Fruit fly (Drosophila melanogaster) whole organism, embryonic: Measurements from ENCODE around the gene mRpL10.
A peak's percentile ranks its signal among the peaks of the same experiment; 100 is the strongest.

Experiments
- Atf-2 ChIP-seq: fragments of 200-800 bp; sonication (Bioruptor generic); optimal IDR thresholded peaks from 2 replicates; lab custom pipeline; 2016; ENCODE audit warnings: missing biosample characterization, missing genetic modification characterization
- B-H1 ChIP-seq: fragments of 200-800 bp; sonication (Bioruptor generic); IDR thresholded peaks from 3 replicates; pipeline ENCODE4 v1.3.6; 2022; ENCODE audit warnings: missing biosample characterization, missing genetic modification characterization
- CG10959 ChIP-seq: fragments of 200-800 bp; sonication (Bioruptor generic); IDR thresholded peaks from 2 replicates; pipeline ENCODE4 v1.3.6; 2022; ENCODE audit warnings: missing biosample characterization, missing genetic modification characterization
- CG11398 ChIP-seq: fragments of 200-800 bp; sonication (Bioruptor generic); optimal IDR thresholded peaks from 2 replicates; lab custom pipeline; 2016; ENCODE audit warnings: missing biosample characterization, missing genetic modification characterization
- CG12391 ChIP-seq: fragments of 200-800 bp; sonication (Bioruptor generic); optimal IDR thresholded peaks from 3 replicates; lab custom pipeline; 2018; ENCODE audit warnings: missing biosample characterization, mild to moderate bottlenecking, missing genetic modification characterization, moderate library complexity
- CG16813 ChIP-seq: fragments of 200-800 bp; sonication (Bioruptor generic); IDR thresholded peaks from 3 replicates; pipeline ENCODE4 v1.3.6; 2022; ENCODE audit warnings: missing biosample characterization, missing genetic modification characterization; ENCODE audit not compliant: partially characterized antibody
- CG16815 ChIP-seq: fragments of 200-800 bp; sonication (Bioruptor generic); optimal IDR thresholded peaks from 3 replicates; lab custom pipeline; 2017; ENCODE audit warnings: missing biosample characterization, mild to moderate bottlenecking, missing genetic modification characterization
- CG1792 ChIP-seq: fragments of 200-800 bp; sonication (Bioruptor generic); optimal IDR thresholded peaks from 2 replicates; lab custom pipeline; 2016; ENCODE audit warnings: missing biosample characterization, missing genetic modification characterization
- CG2202 ChIP-seq: fragments of 200-800 bp; sonication (Bioruptor generic); optimal IDR thresholded peaks from 2 replicates; lab custom pipeline; 2018; ENCODE audit warnings: missing biosample characterization, mild to moderate bottlenecking, missing genetic modification characterization
- CG3163 ChIP-seq: fragments of 200-800 bp; sonication (Bioruptor generic); optimal IDR thresholded peaks from 3 replicates; lab custom pipeline; 2016; ENCODE audit warnings: missing biosample characterization, missing genetic modification characterization
- CG33213 ChIP-seq: fragments of 200-800 bp; sonication (Bioruptor generic); optimal IDR thresholded peaks from 3 replicates; lab custom pipeline; 2016; ENCODE audit warnings: missing biosample characterization, missing genetic modification characterization
- CG3726 ChIP-seq: fragments of 200-800 bp; sonication (Bioruptor generic); IDR thresholded peaks from 3 replicates; pipeline ENCODE4, ENCODE4 v1.3.6; 2022; ENCODE audit warnings: missing biosample characterization, missing genetic modification characterization
- CG4404 ChIP-seq: fragments of 200-800 bp; sonication (Bioruptor generic); IDR thresholded peaks from 2 replicates; pipeline ENCODE4 v1.3.6; 2022; ENCODE audit warnings: missing biosample characterization, missing genetic modification characterization
- CG6854 ChIP-seq: fragments of 200-800 bp; sonication (Bioruptor generic); optimal IDR thresholded peaks from 3 replicates; lab custom pipeline; 2017; ENCODE audit warnings: missing biosample characterization, mild to moderate bottlenecking, missing genetic modification characterization
- CG7963 ChIP-seq: fragments of 200-800 bp; sonication (Bioruptor generic); IDR thresholded peaks from 3 replicates; pipeline ENCODE4 v1.3.6; 2022; ENCODE audit warnings: missing biosample characterization, missing genetic modification characterization; ENCODE audit not compliant: partially characterized antibody
- CG9437 ChIP-seq: fragments of 200-800 bp; sonication (Bioruptor generic); optimal IDR thresholded peaks from 2 replicates; lab custom pipeline; 2018; ENCODE audit warnings: missing biosample characterization, mild to moderate bottlenecking, missing genetic modification characterization
- CG9932 ChIP-seq: fragments of 200-800 bp; sonication (Bioruptor generic); IDR thresholded peaks from 2 replicates; pipeline ENCODE4 v1.3.6; 2022; ENCODE audit warnings: missing biosample characterization, missing genetic modification characterization
- CkIIα-i1 ChIP-seq: fragments of 200-800 bp; sonication (Bioruptor generic); IDR thresholded peaks from 2 replicates; pipeline ENCODE4 v1.3.6; 2022; ENCODE audit warnings: missing biosample characterization, missing genetic modification characterization
- CoRest ChIP-seq: fragments of 200-800 bp; sonication (Bioruptor generic); optimal IDR thresholded peaks from 3 replicates; lab custom pipeline; 2018; ENCODE audit warnings: missing biosample characterization, mild to moderate bottlenecking, missing genetic modification characterization, moderate library complexity
- CrebB ChIP-seq: fragments of 200-800 bp; sonication (Bioruptor generic); optimal IDR thresholded peaks from 3 replicates; lab custom pipeline; 2018; ENCODE audit warnings: missing biosample characterization, mild to moderate bottlenecking, missing genetic modification characterization
- Dip2 ChIP-seq: fragments of 200-800 bp; sonication (Bioruptor generic); IDR thresholded peaks from 2 replicates; pipeline ENCODE4 v1.3.6; 2022; ENCODE audit warnings: missing biosample characterization, missing genetic modification characterization
- Elba2 ChIP-seq: fragments of 200-800 bp; sonication (Bioruptor generic); optimal IDR thresholded peaks from 3 replicates; lab custom pipeline; 2016; ENCODE audit warnings: missing biosample characterization, missing genetic modification characterization
- HLH54F ChIP-seq: fragments of 200-800 bp; sonication (Bioruptor generic); optimal IDR thresholded peaks from 3 replicates; lab custom pipeline; 2016; ENCODE audit warnings: missing biosample characterization, missing genetic modification characterization
- HmgD ChIP-seq: fragments of 200-800 bp; sonication (Bioruptor generic); optimal IDR thresholded peaks from 3 replicates; lab custom pipeline; 2016; ENCODE audit warnings: missing biosample characterization, missing genetic modification characterization
- Nf-YC ChIP-seq: fragments of 200-800 bp; optimal IDR thresholded peaks from 3 replicates; lab custom pipeline; 2019; ENCODE audit warnings: missing biosample characterization, mild to moderate bottlenecking, missing genetic modification characterization, moderate library complexity
- Sin3A ChIP-seq: fragments of >200 bp; optimal IDR thresholded peaks from 2 replicates; lab custom pipeline; 2018
- Stat92E ChIP-seq, 3 experiments: fragments of >200 bp in 2 of 3; fragments of 200-800 bp in 1 of 3; sonication (Bioruptor generic) in 1 of 3; optimal IDR thresholded peaks; 2 replicates each; lab custom pipeline; 2017 to 2019; ENCODE audit warnings: missing biosample characterization in 3 of 3, missing genetic modification characterization in 3 of 3, mild to moderate bottlenecking in 1 of 3, moderate library complexity in 1 of 3
- ab ChIP-seq: fragments of 200-800 bp; sonication (Bioruptor generic); optimal IDR thresholded peaks from 2 replicates; lab custom pipeline; 2016; ENCODE audit warnings: missing biosample characterization, missing genetic modification characterization
- ato ChIP-seq: fragments of 200-800 bp; sonication (Bioruptor generic); IDR thresholded peaks from 2 replicates; pipeline ENCODE4 v1.3.6; 2022; ENCODE audit warnings: missing biosample characterization, missing genetic modification characterization; ENCODE audit not compliant: partially characterized antibody
- chif ChIP-seq, 2 experiments: fragments of 200-800 bp; sonication (Bioruptor generic); optimal IDR thresholded peaks; 3 replicates each; lab custom pipeline; 2016; ENCODE audit warnings: missing biosample characterization in 2 of 2, missing genetic modification characterization in 2 of 2
- ci ChIP-seq: fragments of 200-800 bp; sonication (Bioruptor generic); IDR thresholded peaks from 3 replicates; pipeline ENCODE4 v1.3.6; 2022; ENCODE audit warnings: missing biosample characterization, missing genetic modification characterization
- da ChIP-seq: fragments of 200-800 bp; sonication (Bioruptor generic); optimal IDR thresholded peaks from 2 replicates; lab custom pipeline; 2016; ENCODE audit warnings: missing biosample characterization, missing genetic modification characterization
- en ChIP-seq: fragments of 200-800 bp; sonication (Bioruptor generic); optimal IDR thresholded peaks from 2 replicates; lab custom pipeline; 2016; ENCODE audit warnings: missing biosample characterization, missing genetic modification characterization
- eve ChIP-seq, 2 experiments: fragments of >200 bp; optimal IDR thresholded peaks; 2 replicates each; lab custom pipeline; 2017; ENCODE audit warnings: missing biosample characterization in 2 of 2, missing genetic modification characterization in 2 of 2
- fd96Cb ChIP-seq: fragments of 200-800 bp; sonication (Bioruptor generic); optimal IDR thresholded peaks from 2 replicates; lab custom pipeline; 2018; ENCODE audit warnings: missing biosample characterization, mild to moderate bottlenecking, missing genetic modification characterization, moderate library complexity
- fru ChIP-seq: fragments of >200 bp; optimal IDR thresholded peaks from 2 replicates; lab custom pipeline; 2017
- gce ChIP-seq: fragments of 200-800 bp; sonication (Bioruptor generic); IDR thresholded peaks from 3 replicates; pipeline ENCODE4 v1.3.6; 2022; ENCODE audit warnings: missing biosample characterization, missing genetic modification characterization
- gfzf ChIP-seq: fragments of 200-800 bp; sonication (Bioruptor generic); optimal IDR thresholded peaks from 2 replicates; lab custom pipeline; 2016; ENCODE audit warnings: missing biosample characterization, mild to moderate bottlenecking, missing genetic modification characterization, moderate library complexity
- maf-S ChIP-seq: fragments of 200-800 bp; sonication (Bioruptor generic); optimal IDR thresholded peaks from 2 replicates; lab custom pipeline; 2016; ENCODE audit warnings: missing biosample characterization, missing genetic modification characterization
- row ChIP-seq: fragments of 200-800 bp; sonication (Bioruptor generic); IDR thresholded peaks from 3 replicates; pipeline ENCODE4 v1.3.6; 2022; ENCODE audit warnings: missing biosample characterization, missing genetic modification characterization
- seq ChIP-seq: fragments of 200-800 bp; sonication (Bioruptor generic); IDR thresholded peaks from 2 replicates; pipeline ENCODE4 v1.3.6; 2022; ENCODE audit warnings: missing biosample characterization, missing genetic modification characterization
- sna ChIP-seq: fragments of 200-800 bp; sonication (Bioruptor generic); IDR thresholded peaks from 2 replicates; pipeline ENCODE4 v1.3.6; 2022; ENCODE audit warnings: missing biosample characterization, missing genetic modification characterization; ENCODE audit not compliant: partially characterized antibody
- sr ChIP-seq: fragments of 200-800 bp; sonication (Bioruptor generic); IDR thresholded peaks from 3 replicates; pipeline ENCODE4 v1.3.6; 2022; ENCODE audit warnings: missing biosample characterization, missing genetic modification characterization
- sug ChIP-seq: fragments of 200-800 bp; optimal IDR thresholded peaks from 2 replicates; lab custom pipeline; 2019; ENCODE audit warnings: missing biosample characterization, mild to moderate bottlenecking, missing genetic modification characterization, moderate library complexity
- tio ChIP-seq: fragments of 200-800 bp; sonication (Bioruptor generic); optimal IDR thresholded peaks from 2 replicates; lab custom pipeline; 2017; ENCODE audit warnings: missing biosample characterization, missing genetic modification characterization, inconsistent platforms
- tll ChIP-seq, 2 experiments: fragments of 200-800 bp in 1 of 2; fragments of >200 bp in 1 of 2; sonication (Bioruptor generic) in 1 of 2; optimal IDR thresholded peaks; 2 replicates each; lab custom pipeline; 2017 to 2019; ENCODE audit warnings: missing biosample characterization in 2 of 2, missing genetic modification characterization in 2 of 2, mild to moderate bottlenecking in 1 of 2, moderate library complexity in 1 of 2
- tx ChIP-seq: fragments of 200-800 bp; sonication (Bioruptor generic); optimal IDR thresholded peaks from 2 replicates; lab custom pipeline; 2016; ENCODE audit warnings: missing biosample characterization, missing genetic modification characterization
- unc-4 ChIP-seq: fragments of 200-800 bp; sonication (Bioruptor generic); IDR thresholded peaks from 2 replicates; pipeline ENCODE4 v1.3.6; 2022; ENCODE audit warnings: missing biosample characterization, missing genetic modification characterization; ENCODE audit not compliant: partially characterized antibody
- vvl ChIP-seq: fragments of 200-800 bp; sonication (Bioruptor generic); IDR thresholded peaks from 2 replicates; pipeline ENCODE4 v1.3.6; 2022; ENCODE audit warnings: missing biosample characterization, missing genetic modification characterization
- z ChIP-seq: fragments of 200-800 bp; sonication (Bioruptor generic); IDR thresholded peaks from 3 replicates; pipeline ENCODE4 v1.3.6; 2022; ENCODE audit warnings: missing biosample characterization, missing genetic modification characterization
- zf30C ChIP-seq: fragments of 200-800 bp; sonication (Bioruptor generic); optimal IDR thresholded peaks from 3 replicates; lab custom pipeline; 2018; ENCODE audit warnings: missing biosample characterization, mild to moderate bottlenecking, missing genetic modification characterization

mRpL10 gene

dm6 chr2L:250507-251215 is 47.1 kb downstream of the mRpL10 start, which contains the start of gene kis (continued):
- TF ChIP-seq sr (GFP tag; lab: Robert Waterston, UW) (no peak), CG1792 (peak; percentile 16), CG12391 (peak; percentile 64), Elba2 (GFP tag; lab: Kevin White, UChicago) (no peak), CG9932 (peak; percentile 70), ci (peak; percentile 34; the same call in 1 of the 3 replicates), maf-S (GFP tag; lab: Kevin White, UChicago) (peak; percentile 46), CG11398 (GFP tag; lab: Kevin White, UChicago) (no peak), Sin3A (lab: Kevin White, UChicago) (peak; percentile 95), en (GFP tag; lab: Kevin White, UChicago) (no peak), da (GFP tag; lab: Kevin White, UChicago) (no peak), z (GFP tag; lab: Robert Waterston, UW) (no peak), CG9437 (GFP tag; lab: Kevin White, UChicago) (peak; percentile 100), HmgD (GFP tag; lab: Kevin White, UChicago) (peak; percentile 70), CG16813 (peak; percentile 95), fru (no peak), tll (GFP tag; optimal IDR thresholded peaks at IDR 0.05; lab: Kevin White, UChicago) (no peak), CG33213 (GFP tag; lab: Kevin White, UChicago) (peak; percentile 54), ab (peak; percentile 11), vvl (GFP tag; lab: Robert Waterston, UW) (peak; percentile 57; the same call in 1 of the 2 replicates), CG10959 (GFP tag; lab: Robert Waterston, UW) (no peak), seq (no peak), sna (peak; percentile 97), tx (GFP tag; lab: Kevin White, UChicago) (peak; percentile 50), sug (tag; lab: Kevin White, UChicago) (peak; percentile 64), Nf-YC (tag; lab: Kevin White, UChicago) (peak; percentile 60), CrebB (tag; lab: Kevin White, UChicago) (peak; percentile 43), HLH54F (GFP tag; lab: Kevin White, UChicago) (peak; percentile 60), unc-4 (GFP tag; lab: Robert Waterston, UW) (peak; percentile 97), fd96Cb (tag; lab: Kevin White, UChicago) (no peak), CG4404 (no peak), CG3726 (no peak), Dip2 (GFP tag; lab: Robert Waterston, UW) (no peak), CoRest (tag; lab: Kevin White, UChicago) (peak; percentile 36), row (GFP tag; lab: Robert Waterston, UW) (peak; percentile 61), CG2202 (tag; lab: Kevin White, UChicago) (no peak), CG6854 (GFP tag; lab: Kevin White, UChicago) (no peak), tio (GFP tag; lab: Kevin White, UChicago) (no peak), chif (GFP tag; optimal IDR thresholded peaks at IDR 0.05; lab: Kevin White, UChicago) (peak in 1 of 2 experiments; percentile 24), CkIIα-i1 (GFP tag; lab: Robert Waterston, UW) (no peak), gce (GFP tag; lab: Robert Waterston, UW) (no peak), CG16815 (GFP tag; lab: Kevin White, UChicago) (no peak), ato (peak; percentile 91), gfzf (GFP tag; lab: Kevin White, UChicago) (peak; percentile 54), B-H1 (no peak), CG7963 (peak; percentile 83), Atf-2 (GFP tag; lab: Kevin White, UChicago) (no peak), Stat92E (GFP tag; optimal IDR thresholded peaks at IDR 0.05; lab: Kevin White, UChicago) (peak in 1 of 3 experiments; percentile 74), zf30C (GFP tag; lab: Kevin White, UChicago) (no peak), CG3163 (GFP tag; lab: Kevin White, UChicago) (peak; percentile 43), eve (GFP tag; optimal IDR thresholded peaks at IDR 0.05; lab: Kevin White, UChicago) (no peak)
